Worm (Caenorhabditis elegans) whole organism, L3 larva: ENCODE measurements around the gene C45G9.4.

Experiments used
- R02D3.7 ChIP-seq: fragments of 150-350 bp; optimal IDR thresholded peaks from 2 replicates; lab custom pipeline; 2014; ENCODE audit warnings: missing biosample characterization, missing genetic modification characterization
- ZK546.5 ChIP-seq: sonication (generic microtip); optimal IDR thresholded peaks from 2 replicates; lab custom pipeline; 2017; ENCODE audit warnings: missing biosample characterization, missing genetic modification characterization
- aly-2 ChIP-seq: fragments of 150-350 bp; optimal IDR thresholded peaks from 2 replicates; lab custom pipeline; 2014; ENCODE audit warnings: missing biosample characterization, missing genetic modification characterization
- ceh-16 ChIP-seq: sonication (generic microtip); optimal IDR thresholded peaks from 2 replicates; lab custom pipeline; 2017; ENCODE audit warnings: missing biosample characterization, missing genetic modification characterization
- ceh-28 ChIP-seq: fragments of 150-350 bp; optimal IDR thresholded peaks from 2 replicates; lab custom pipeline; 2014; ENCODE audit warnings: missing biosample characterization, missing genetic modification reagents, missing genetic modification characterization
- ceh-82 ChIP-seq: fragments of 150-350 bp; optimal IDR thresholded peaks from 2 replicates; lab custom pipeline; 2014; ENCODE audit warnings: missing biosample characterization, missing genetic modification characterization
- ceh-9 ChIP-seq: sonication (generic microtip); optimal IDR thresholded peaks from 2 replicates; lab custom pipeline; 2018; ENCODE audit warnings: missing biosample characterization, missing genetic modification characterization
- daf-12 ChIP-seq: fragments of 150-350 bp; optimal IDR thresholded peaks from 2 replicates; lab custom pipeline; 2014; ENCODE audit warnings: missing biosample characterization, missing genetic modification reagents, missing genetic modification characterization
- egl-27 ChIP-seq: sonication (generic microtip); optimal IDR thresholded peaks from 4 replicates; lab custom pipeline; 2017; ENCODE audit warnings: missing biosample characterization, missing genetic modification reagents, missing genetic modification characterization
- egl-5 ChIP-seq: fragments of 150-350 bp; optimal IDR thresholded peaks from 2 replicates; lab custom pipeline; 2017; ENCODE audit warnings: missing biosample characterization, missing genetic modification reagents, missing genetic modification characterization, inconsistent platforms
- elt-1 ChIP-seq: fragments of 150-350 bp; optimal IDR thresholded peaks from 2 replicates; lab custom pipeline; 2014; ENCODE audit warnings: missing biosample characterization, missing genetic modification characterization
- elt-2 ChIP-seq: sonication (generic microtip); optimal IDR thresholded peaks from 2 replicates; lab custom pipeline; 2016; ENCODE audit warnings: missing genetic modification reagents, mild to moderate bottlenecking, missing genetic modification characterization, missing compliant biosample characterization
- elt-3 ChIP-seq, 3 experiments: fragments of 150-350 bp in 1 of 3; sonication (generic microtip) in 2 of 3; optimal IDR thresholded peaks; 2 replicates in 2 of 3; 4 replicates in 1 of 3; lab custom pipeline; 2014 to 2017; ENCODE audit warnings: missing biosample characterization in 3 of 3, missing genetic modification characterization in 3 of 3
- eor-1 ChIP-seq, 2 experiments: fragments of 150-350 bp; optimal IDR thresholded peaks; 2 replicates each; lab custom pipeline; 2014 to 2018; ENCODE audit warnings: missing biosample characterization in 2 of 2, missing genetic modification characterization in 2 of 2
- fkh-10 ChIP-seq: sonication (generic microtip); optimal IDR thresholded peaks from 2 replicates; lab custom pipeline; 2017; ENCODE audit warnings: missing biosample characterization, missing genetic modification reagents, missing genetic modification characterization
- fkh-2 ChIP-seq: fragments of 150-350 bp; optimal IDR thresholded peaks from 2 replicates; lab custom pipeline; 2014; ENCODE audit warnings: missing biosample characterization, missing genetic modification reagents, missing genetic modification characterization
- fos-1 ChIP-seq: fragments of 150-350 bp; optimal IDR thresholded peaks from 2 replicates; lab custom pipeline; 2014; ENCODE audit warnings: missing biosample characterization, missing genetic modification characterization
- hmg-11 ChIP-seq: sonication (generic microtip); optimal IDR thresholded peaks from 2 replicates; lab custom pipeline; 2016; ENCODE audit warnings: missing genetic modification characterization, missing compliant biosample characterization
- jun-1 ChIP-seq: fragments of 150-350 bp; optimal IDR thresholded peaks from 2 replicates; lab custom pipeline; 2014; ENCODE audit warnings: missing biosample characterization, missing genetic modification reagents, missing genetic modification characterization
- lin-39 ChIP-seq: fragments of 150-350 bp; optimal IDR thresholded peaks from 2 replicates; lab custom pipeline; 2018; ENCODE audit warnings: missing biosample characterization, missing genetic modification reagents, missing genetic modification characterization
- lsy-12 ChIP-seq: sonication (generic microtip); optimal IDR thresholded peaks from 2 replicates; lab custom pipeline; 2016; ENCODE audit warnings: mild to moderate bottlenecking, missing genetic modification characterization, missing compliant biosample characterization
- mdl-1 ChIP-seq: fragments of 150-350 bp; optimal IDR thresholded peaks from 2 replicates; lab custom pipeline; 2014; ENCODE audit warnings: missing biosample characterization, missing genetic modification characterization
- mml-1 ChIP-seq: fragments of 150-350 bp; sonication (generic microtip); optimal IDR thresholded peaks from 3 replicates; lab custom pipeline; 2014; ENCODE audit warnings: missing biosample characterization, missing genetic modification characterization
- nfya-1 ChIP-seq: sonication (generic microtip); optimal IDR thresholded peaks from 2 replicates; lab custom pipeline; 2017; ENCODE audit warnings: missing genetic modification characterization, mild to moderate bottlenecking, missing compliant biosample characterization, antibody characterized with exemption, moderate library complexity; ENCODE audit not compliant: insufficient read depth
- nhr-12 ChIP-seq: fragments of 150-350 bp; optimal IDR thresholded peaks from 2 replicates; lab custom pipeline; 2014; ENCODE audit warnings: missing biosample characterization, missing genetic modification characterization
- nhr-23 ChIP-seq: fragments of 150-350 bp; optimal IDR thresholded peaks from 2 replicates; lab custom pipeline; 2014; ENCODE audit warnings: missing biosample characterization, missing genetic modification reagents, missing genetic modification characterization
- nhr-237 ChIP-seq: fragments of 150-350 bp; optimal IDR thresholded peaks from 2 replicates; lab custom pipeline; 2014; ENCODE audit warnings: missing biosample characterization, missing genetic modification characterization
- nhr-25 ChIP-seq: sonication (generic microtip); optimal IDR thresholded peaks from 2 replicates; lab custom pipeline; 2017; ENCODE audit warnings: missing biosample characterization, missing genetic modification characterization
- nhr-28 ChIP-seq: fragments of 150-350 bp; optimal IDR thresholded peaks from 2 replicates; lab custom pipeline; 2014; ENCODE audit warnings: missing biosample characterization, missing genetic modification characterization
- nhr-43 ChIP-seq: sonication (generic microtip); optimal IDR thresholded peaks from 2 replicates; lab custom pipeline; 2016; ENCODE audit warnings: mild to moderate bottlenecking, missing genetic modification characterization, missing compliant biosample characterization; ENCODE audit not compliant: poor library complexity, severe bottlenecking
- nhr-67 ChIP-seq: fragments of 150-350 bp; optimal IDR thresholded peaks from 2 replicates; lab custom pipeline; 2014; ENCODE audit warnings: missing biosample characterization, missing genetic modification characterization
- nhr-76 ChIP-seq: fragments of 150-350 bp; sonication (generic microtip); optimal IDR thresholded peaks from 5 replicates; lab custom pipeline; 2014; ENCODE audit warnings: missing biosample characterization, missing genetic modification characterization
- nhr-77 ChIP-seq: fragments of 150-350 bp; optimal IDR thresholded peaks from 2 replicates; lab custom pipeline; 2014; ENCODE audit warnings: missing biosample characterization, missing genetic modification characterization
- pha-4 ChIP-seq: fragments of 150-350 bp; optimal IDR thresholded peaks from 2 replicates; lab custom pipeline; 2014; ENCODE audit warnings: missing biosample characterization, missing genetic modification reagents, missing genetic modification characterization
- pqm-1 ChIP-seq: fragments of 150-350 bp; optimal IDR thresholded peaks from 2 replicates; lab custom pipeline; 2017; ENCODE audit warnings: missing biosample characterization, missing genetic modification characterization, inconsistent platforms
- sea-2 ChIP-seq: fragments of 150-350 bp; sonication (generic microtip); optimal IDR thresholded peaks from 4 replicates; lab custom pipeline; 2014; ENCODE audit warnings: missing biosample characterization, missing genetic modification reagents, missing genetic modification characterization
- skn-1 ChIP-seq: fragments of 150-350 bp; optimal IDR thresholded peaks from 2 replicates; lab custom pipeline; 2014; ENCODE audit warnings: missing biosample characterization, missing genetic modification characterization
- snpc-4 ChIP-seq: fragments of 150-350 bp; optimal IDR thresholded peaks from 2 replicates; lab custom pipeline; 2014; ENCODE audit warnings: missing biosample characterization, missing genetic modification characterization
- tbx-2 ChIP-seq: sonication (generic microtip); optimal IDR thresholded peaks from 2 replicates; lab custom pipeline; 2016; ENCODE audit warnings: mild to moderate bottlenecking, missing genetic modification characterization, missing compliant biosample characterization
- unc-62 ChIP-seq: fragments of 150-350 bp; sonication (generic microtip); optimal IDR thresholded peaks from 4 replicates; lab custom pipeline; 2014; ENCODE audit warnings: missing biosample characterization, missing genetic modification reagents, missing genetic modification characterization
- ztf-11 ChIP-seq: fragments of 150-350 bp; optimal IDR thresholded peaks from 2 replicates; lab custom pipeline; 2014; ENCODE audit warnings: missing biosample characterization, missing genetic modification characterization
- ztf-4 ChIP-seq: fragments of 150-350 bp; optimal IDR thresholded peaks from 2 replicates; lab custom pipeline; 2014; ENCODE audit warnings: missing biosample characterization, missing genetic modification characterization

The C45G9.4 gene

ce11 chrIII:5031375-5031836 is 31.1 kb upstream of the C45G9.4 start:
- TF ChIP-seq lsy-12 (tag; lab: Kevin White, UChicago) (peak; percentile 73), lin-39 (tag; lab: Kevin White, UChicago) (peak; percentile 59), pha-4 (peak; percentile 76), elt-1 (tag; lab: Kevin White, UChicago) (peak; percentile 11), nfya-1 (tag; lab: Kevin White, UChicago) (peak; percentile 67), jun-1 (tag; lab: Kevin White, UChicago) (peak; percentile 69), nhr-23 (tag; lab: Kevin White, UChicago) (peak; percentile 67), aly-2 (tag; lab: Kevin White, UChicago) (peak; percentile 32), nhr-25 (tag; lab: Kevin White, UChicago) (peak; percentile 67), hmg-11 (tag; lab: Kevin White, UChicago) (peak; percentile 94), elt-2 (tag; lab: Kevin White, UChicago) (peak; percentile 62), tbx-2 (tag; lab: Kevin White, UChicago) (peak; percentile 65), R02D3.7 (tag; lab: Kevin White, UChicago) (peak; percentile 10), nhr-43 (tag; lab: Kevin White, UChicago) (peak; percentile 58), skn-1 (tag; lab: Kevin White, UChicago) (peak; percentile 65)
- TF ChIP-seq, all 47 proteins: peak for 15; not testable (repeated sequence) for 32

- TF ChIP-seq nhr-12 (tag; lab: Kevin White, UChicago) = no peak
- TF ChIP-seq egl-5 = peak; percentile 4
- TF ChIP-seq, all 47 proteins: peak for 1
Measured at ce11 chrIII:5036158-5036557, 26.3 kb upstream of the C45G9.4 start, which contains the start of gene C45G9.6. Gene C45G9.6 (plus strand): TSS chrIII:5036458.

ce11 chrIII:5042112-5042511 is 20.4 kb upstream of the C45G9.4 start, which contains the start of gene nlp-43:
Gene nlp-43 (plus strand): TSS chrIII:5042412.
- TF ChIP-seq fkh-2 = no peak
- TF ChIP-seq hmg-11 (tag; lab: Kevin White, UChicago) = no peak
- TF ChIP-seq ztf-11 (tag; lab: Kevin White, UChicago) = no peak
- TF ChIP-seq nhr-12 (tag; lab: Kevin White, UChicago) = no peak
- no peak for TF ChIP-seq pqm-1
- no peak for TF ChIP-seq lin-39 (tag; lab: Kevin White, UChicago)
- no peak for TF ChIP-seq sea-2
- TF ChIP-seq, all 47 proteins: peak for 0

ce11 chrIII:5044709-5045108 is 17.8 kb upstream of the C45G9.4 start, which contains the start of gene C45G9.14:
Gene C45G9.14 (plus strand): TSS chrIII:5045009.
- TF ChIP-seq fkh-10 (GFP tag; lab: Kevin White, UChicago) = no peak
- no peak for TF ChIP-seq nhr-23 (tag; lab: Kevin White, UChicago)
- TF ChIP-seq hmg-11 (tag; lab: Kevin White, UChicago) = no peak

DNA sequence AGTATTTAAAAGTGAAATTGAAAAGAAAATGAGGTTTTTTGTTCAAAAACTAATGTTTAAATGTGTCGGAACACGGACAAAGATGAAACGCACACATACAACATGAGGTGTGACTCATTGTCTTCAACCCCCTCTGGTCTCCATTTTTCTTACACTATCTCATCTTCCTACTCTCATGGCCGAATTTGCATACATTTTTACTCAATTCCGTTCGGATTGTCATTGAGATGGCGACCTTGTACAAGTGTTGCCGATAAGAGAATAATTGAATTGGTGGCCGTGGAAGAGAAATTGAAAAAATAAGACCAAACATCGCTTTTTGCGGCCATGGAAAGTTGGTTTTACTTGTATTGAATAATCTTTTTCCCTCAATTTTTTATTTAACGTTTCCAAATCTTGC is 15.3 kb upstream of the C45G9.4 start, which contains the start of gene txbp-3:
Gene txbp-3, minus strand, starts transcription at position 285 of the 400 bp plus-strand sequence.
- TF ChIP-seq unc-62 (GFP tag; lab: Kevin White, UChicago) = no peak
- no peak for TF ChIP-seq elt-1 (tag; lab: Kevin White, UChicago)
- TF ChIP-seq nhr-25 (tag; lab: Kevin White, UChicago) = peak; percentile 95
- TF ChIP-seq fos-1 (tag; lab: Kevin White, UChicago) = no peak
- TF ChIP-seq ceh-28 (tag; lab: Kevin White, UChicago) = no peak
- TF ChIP-seq jun-1 (tag; lab: Kevin White, UChicago) = peak; percentile 5
- peak; percentile 74 for TF ChIP-seq elt-2 (tag; lab: Kevin White, UChicago)
- TF ChIP-seq nhr-43 (tag; lab: Kevin White, UChicago) = peak; percentile 9
- no peak for TF ChIP-seq eor-1 (tag; optimal IDR thresholded peaks at IDR 0.05; lab: Kevin White, UChicago)
- TF ChIP-seq ztf-11 (tag; lab: Kevin White, UChicago) = no peak
- TF ChIP-seq mdl-1 (tag; lab: Kevin White, UChicago) = no peak
- peak; percentile 23 for TF ChIP-seq lin-39 (tag; lab: Kevin White, UChicago)
- no peak for TF ChIP-seq daf-12 (tag; lab: Kevin White, UChicago)
- TF ChIP-seq elt-3 (tag; optimal IDR thresholded peaks at IDR 0.05; lab: Kevin White, UChicago) = no peak
- no peak for TF ChIP-seq mml-1 (tag; lab: Kevin White, UChicago)
- no peak for TF ChIP-seq ceh-16 (tag; lab: Kevin White, UChicago)
- TF ChIP-seq nhr-12 (tag; lab: Kevin White, UChicago) = no peak
- TF ChIP-seq ztf-4 = no peak
- no peak for TF ChIP-seq ceh-82 (tag; lab: Kevin White, UChicago)
- no peak for TF ChIP-seq lsy-12 (tag; lab: Kevin White, UChicago)
- no peak for TF ChIP-seq nhr-77 (tag; lab: Kevin White, UChicago)
- TF ChIP-seq hmg-11 (tag; lab: Kevin White, UChicago) = no peak
- no peak for TF ChIP-seq ceh-9 (tag; lab: Kevin White, UChicago)
- TF ChIP-seq snpc-4 (tag; lab: Kevin White, UChicago) = peak; percentile 80
- no peak for TF ChIP-seq R02D3.7 (tag; lab: Kevin White, UChicago)
- TF ChIP-seq nhr-67 = no peak
- no peak for TF ChIP-seq ZK546.5 (tag; lab: Kevin White, UChicago)
- TF ChIP-seq nhr-237 (tag; lab: Kevin White, UChicago) = no peak
- TF ChIP-seq fkh-2 = no peak
- no peak for TF ChIP-seq egl-5
- TF ChIP-seq egl-27 (tag; lab: Kevin White, UChicago) = no peak
- peak; percentile 32 for TF ChIP-seq pha-4
- no peak for TF ChIP-seq nhr-28
- no peak for TF ChIP-seq nhr-76 (tag; lab: Kevin White, UChicago)
